Worm (Caenorhabditis elegans): ENCODE data around the gene chil-21.
"Not testable (repeated sequence)": the region's sequence is repeated elsewhere in the genome, so short reads cannot be mapped to it uniquely, and the experiment has no call there.

The chil-21 gene

ce11 chrII:9461881-9462280 is at the start of gene chil-21:
chil-21 (minus strand) TSS chrII:9461981.
- not testable (repeated sequence) for TF ChIP-seq lin-54 (GFP tag; optimal IDR thresholded peaks at IDR 0.05); ceh-40 (GFP tag; IDR thresholded peaks at IDR 0.05); ztf-22 (GFP tag; optimal IDR thresholded peaks at IDR 0.05)

DNA sequence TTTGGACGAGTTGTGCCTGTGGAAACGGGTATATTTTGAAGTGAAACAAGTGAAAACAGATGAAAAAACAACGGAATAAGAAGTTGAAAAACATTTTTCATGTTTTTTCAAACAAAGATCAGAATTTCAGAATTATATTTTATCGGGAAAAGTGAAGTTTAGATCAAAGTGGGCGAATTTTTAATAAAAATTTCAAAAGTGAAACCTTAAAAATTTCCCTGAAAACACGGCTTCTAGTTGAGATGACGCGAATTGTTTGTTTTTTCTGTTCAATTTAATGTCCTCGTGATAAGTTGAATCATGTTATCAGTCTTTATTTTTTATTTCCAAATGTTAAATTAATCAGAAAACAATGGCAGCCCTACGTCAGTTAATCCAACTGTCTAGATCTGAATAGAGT is 45.4 kb upstream of the chil-21 start, which contains the start of gene gcy-3:
Gene gcy-3 (minus strand): TSS at position 101 of the 400 bp plus-strand sequence.
- TF ChIP-seq athp-1 (tag; optimal IDR thresholded peaks at IDR 0.05) (no peak), T26A5.8 (tag; optimal IDR thresholded peaks at IDR 0.05) (no peak), F22D6.2 (tag; optimal IDR thresholded peaks at IDR 0.05) (no peak), nhr-179 (tag; optimal IDR thresholded peaks at IDR 0.05) (no peak), D2030.7 (GFP tag; IDR thresholded peaks at IDR 0.05) (no peak), Y95B8A.8 (GFP tag; IDR thresholded peaks at IDR 0.05) (no peak), ceh-100 (GFP tag; IDR thresholded peaks at IDR 0.05) (no peak), snpc-3.4 (tag; optimal IDR thresholded peaks at IDR 0.05) (no peak)

ce11 chrII:9501955-9502354 is 40.2 kb upstream of the chil-21 start:
- TF ChIP-seq F57C9.4 (tag; optimal IDR thresholded peaks at IDR 0.05) (no peak), nfyb-1 (GFP tag; IDR thresholded peaks at IDR 0.05) (0 out of 2 replicates have a peak, but pooled peaks have one; percentile 7), attf-5 (GFP tag; optimal IDR thresholded peaks at IDR 0.05) (peak; percentile 40), F55B11.4 (tag; optimal IDR thresholded peaks at IDR 0.05; ENCODE audit: borderline replicate concordance, insufficient read depth) (no peak), tlf-1 (GFP tag; optimal IDR thresholded peaks at IDR 0.05) (peak; percentile 71), C06A6.2 (GFP tag; conservative IDR thresholded peaks at IDR 0.05) (0 out of 2 replicates have a peak, but pooled peaks have one; percentile 49), unc-62 (GFP tag; optimal IDR thresholded peaks at IDR 0.05) (peak; percentile 46), let-607 (tag; optimal IDR thresholded peaks at IDR 0.05) (peak in 1 of 2 experiments; percentile 32), dox-1 (GFP tag; IDR thresholded peaks at IDR 0.05) (0 out of 2 replicates have a peak, but pooled peaks have one; percentile 20), hsf-1 (GFP tag; IDR thresholded peaks at IDR 0.05) (0 out of 2 replicates have a peak, but pooled peaks have one; percentile 18), tbx-9 (tag; optimal IDR thresholded peaks at IDR 0.05; ENCODE audit: borderline replicate concordance) (no peak), repo-1 (tag; optimal IDR thresholded peaks at IDR 0.05) (no peak), nhr-80 (tag; optimal IDR thresholded peaks at IDR 0.05) (peak; percentile 90), egl-44 (GFP tag; IDR thresholded peaks at IDR 0.05) (peak; percentile 57; the same call in 1 of the 2 replicates), ztf-22 (GFP tag; optimal IDR thresholded peaks at IDR 0.05) (peak; percentile 69), lin-40 (tag; optimal IDR thresholded peaks at IDR 0.05) (no peak), atf-7 (tag; optimal IDR thresholded peaks at IDR 0.05) (peak; percentile 18), ets-4 (GFP tag; optimal IDR thresholded peaks at IDR 0.05) (no peak), tbp1 (GFP tag; optimal IDR thresholded peaks at IDR 0.05) (peak; percentile 27)

ce11 chrII:9500926-9501325 is 39.1 kb upstream of the chil-21 start:
- TF ChIP-seq cebp-1 (GFP tag; IDR thresholded peaks at IDR 0.05) (no peak), cebp-1 (tag; optimal IDR thresholded peaks at IDR 0.05) (peak; percentile 69), Y95B8A.8 (GFP tag; IDR thresholded peaks at IDR 0.05) (peak; percentile 69; the same call in 1 of the 2 replicates), ets-4 (GFP tag; optimal IDR thresholded peaks at IDR 0.05) (peak; percentile 59), let-607 (tag; optimal IDR thresholded peaks at IDR 0.05) (peak in 1 of 2 experiments; percentile 68), F55B11.4 (tag; optimal IDR thresholded peaks at IDR 0.05; ENCODE audit: borderline replicate concordance, insufficient read depth) (no peak), ztf-22 (GFP tag; optimal IDR thresholded peaks at IDR 0.05) (peak; percentile 56), tbp1 (GFP tag; optimal IDR thresholded peaks at IDR 0.05) (peak; percentile 23), lin-40 (tag; optimal IDR thresholded peaks at IDR 0.05) (peak; percentile 24), atf-7 (tag; optimal IDR thresholded peaks at IDR 0.05) (peak; percentile 84), chd-7 (tag; optimal IDR thresholded peaks at IDR 0.05) (peak; percentile 45), zfh-2 (GFP tag; conservative IDR thresholded peaks at IDR 0.05) (no peak), nhr-80 (tag; optimal IDR thresholded peaks at IDR 0.05) (peak; percentile 95), B0336.3 (GFP tag; IDR thresholded peaks at IDR 0.05) (peak; percentile 59), fkh-3 (tag; optimal IDR thresholded peaks at IDR 0.05) (no peak), nhr-90 (tag; optimal IDR thresholded peaks at IDR 0.05) (peak; percentile 43), athp-1 (tag; optimal IDR thresholded peaks at IDR 0.05) (no peak), nfya-1 (tag; optimal IDR thresholded peaks at IDR 0.05; ENCODE audit: borderline replicate concordance, insufficient read depth) (no peak), madf-10 (tag; optimal IDR thresholded peaks at IDR 0.05) (peak; percentile 47), sdz-38 (tag; optimal IDR thresholded peaks at IDR 0.05) (no peak), let-526 (GFP tag; IDR thresholded peaks at IDR 0.05) (peak; percentile 54; the same call in 1 of the 2 replicates), egl-44 (GFP tag; IDR thresholded peaks at IDR 0.05) (0 out of 2 replicates have a peak, but pooled peaks have one; percentile 19), T07F8.4 (tag; optimal IDR thresholded peaks at IDR 0.05) (no peak), hmg-20 (GFP tag; IDR thresholded peaks at IDR 0.05) (0 out of 2 replicates have a peak, but pooled peaks have one; percentile 22)
